Worm (Caenorhabditis elegans) whole organism, mixed stage, embryonic: ENCODE results near the gene abf-5.

Experiments used
- M03D4.4 ChIP-seq: sonication (generic microtip); optimal IDR thresholded peaks from 2 replicates; lab custom pipeline; 2017; ENCODE audit warnings: mild to moderate bottlenecking, missing genetic modification characterization, missing compliant biosample characterization
- ces-1 ChIP-seq: fragments of 150-350 bp; optimal IDR thresholded peaks from 2 replicates; lab custom pipeline; 2014; ENCODE audit warnings: missing biosample characterization, missing genetic modification reagents, missing genetic modification characterization
- drap-1 ChIP-seq: fragments of 200-800 bp; sonication (Bioruptor generic); optimal IDR thresholded peaks from 3 replicates; lab custom pipeline; 2018; ENCODE audit warnings: mild to moderate bottlenecking, missing genetic modification characterization, missing compliant biosample characterization
- flh-1 ChIP-seq: fragments of 200-800 bp; sonication (Bioruptor generic); optimal IDR thresholded peaks from 2 replicates; lab custom pipeline; 2018; ENCODE audit warnings: mild to moderate bottlenecking, missing genetic modification characterization, moderate library complexity, missing compliant biosample characterization
- lsy-2 ChIP-seq: fragments of 150-350 bp; optimal IDR thresholded peaks from 2 replicates; lab custom pipeline; 2014; ENCODE audit warnings: missing biosample characterization, missing genetic modification characterization
- mab-5 ChIP-seq: fragments of 150-350 bp; optimal IDR thresholded peaks from 2 replicates; lab custom pipeline; 2014; ENCODE audit warnings: missing biosample characterization, missing genetic modification characterization
- nhr-237 ChIP-seq: fragments of 150-350 bp; optimal IDR thresholded peaks from 2 replicates; lab custom pipeline; 2014; ENCODE audit warnings: missing biosample characterization, missing genetic modification characterization
- nhr-76 ChIP-seq: sonication (generic microtip); optimal IDR thresholded peaks from 2 replicates; lab custom pipeline; 2017; ENCODE audit warnings: missing biosample characterization, missing genetic modification characterization
- snpc-4 ChIP-seq: fragments of 150-350 bp; optimal IDR thresholded peaks from 2 replicates; lab custom pipeline; 2014; ENCODE audit warnings: missing biosample characterization, missing genetic modification characterization
- sptf-1 ChIP-seq: sonication (generic microtip); optimal IDR thresholded peaks from 2 replicates; lab custom pipeline; 2017; ENCODE audit warnings: mild to moderate bottlenecking, missing genetic modification characterization, moderate library complexity, missing compliant biosample characterization
- unc-39 ChIP-seq: fragments of 150-350 bp; optimal IDR thresholded peaks from 2 replicates; lab custom pipeline; 2014; ENCODE audit warnings: missing biosample characterization, missing genetic modification characterization
- unc-62 ChIP-seq: fragments of 150-350 bp; optimal IDR thresholded peaks from 2 replicates; lab custom pipeline; 2014; ENCODE audit warnings: missing biosample characterization, missing genetic modification reagents, missing genetic modification characterization
- ztf-11 ChIP-seq: fragments of 150-350 bp; optimal IDR thresholded peaks from 2 replicates; lab custom pipeline; 2014; ENCODE audit warnings: missing biosample characterization, missing genetic modification characterization

DNA sequence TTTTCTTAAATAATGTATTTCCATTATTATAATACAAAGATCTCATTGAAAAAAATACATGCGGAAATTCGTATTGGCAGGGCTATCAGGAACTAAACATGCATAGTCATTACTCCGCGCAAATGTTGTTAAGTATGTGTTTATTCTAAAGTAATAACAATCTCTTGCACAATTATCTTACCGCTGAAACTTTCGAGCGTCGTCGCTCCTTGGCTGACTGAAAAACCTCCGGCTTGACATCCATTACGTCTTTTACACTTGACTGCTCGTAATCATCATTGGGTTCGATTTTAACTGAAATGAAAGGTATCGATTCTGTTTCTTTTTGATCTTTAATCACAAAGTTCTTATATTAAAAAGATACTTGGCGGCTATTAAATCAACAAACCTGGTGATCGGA is 7.2 kb downstream of the abf-5 start:
- TF ChIP-seq mab-5 (tag; lab: Kevin White, UChicago) (no peak), snpc-4 (no peak), lsy-2 (tag; lab: Kevin White, UChicago) (no peak), nhr-237 (tag; lab: Kevin White, UChicago) (no peak), flh-1 (GFP tag; lab: Kevin White, UChicago) (no peak), ztf-11 (tag; lab: Kevin White, UChicago) (no peak), drap-1 (GFP tag; lab: Kevin White, UChicago) (no peak), sptf-1 (tag; lab: Kevin White, UChicago) (no peak), ces-1 (GFP tag; lab: Kevin White, UChicago) (no peak), unc-62 (no peak), M03D4.4 (tag; lab: Kevin White, UChicago) (no peak), unc-39 (tag; lab: Kevin White, UChicago) (no peak), nhr-76 (tag; lab: Kevin White, UChicago) (no peak)
